Worm (Caenorhabditis elegans) whole organism, young adult: ENCODE measurements around the gene gmap-3.

Experiments used
- B0336.3 ChIP-seq: fragments of 200-800 bp; sonication (Bioruptor generic); IDR thresholded peaks from 2 replicates; pipeline ENCODE4 v1.3.6; 2022; ENCODE audit warnings: missing genetic modification characterization, missing compliant biosample characterization
- D2030.7 ChIP-seq: fragments of 200-800 bp; sonication (Bioruptor generic); IDR thresholded peaks from 2 replicates; pipeline ENCODE4 v1.3.6; 2022; ENCODE audit warnings: missing genetic modification reagents, missing genetic modification characterization, missing compliant biosample characterization
- F23B12.7 ChIP-seq: sonication (generic microtip); optimal IDR thresholded peaks from 2 replicates; lab custom pipeline; 2017; ENCODE audit warnings: missing genetic modification characterization, mild to moderate bottlenecking, missing compliant biosample characterization, antibody characterized with exemption, moderate library complexity; ENCODE audit not compliant: insufficient read depth
- F52B5.7 ChIP-seq: sonication (generic microtip); optimal IDR thresholded peaks from 2 replicates; lab custom pipeline; 2016; ENCODE audit warnings: mild to moderate bottlenecking, missing genetic modification characterization, missing compliant biosample characterization
- K11D2.4 ChIP-seq: fragments of 200-800 bp; sonication (Bioruptor generic); IDR thresholded peaks from 2 replicates; pipeline ENCODE4 v1.3.6; 2022; ENCODE audit warnings: missing genetic modification reagents, missing genetic modification characterization, missing compliant biosample characterization
- T26A5.8 ChIP-seq: sonication (generic microtip); optimal IDR thresholded peaks from 2 replicates; lab custom pipeline; 2016; ENCODE audit warnings: missing genetic modification characterization, missing compliant biosample characterization
- Y56A3A.18 ChIP-seq: fragments of 200-800 bp; sonication (Bioruptor generic); IDR thresholded peaks from 2 replicates; pipeline ENCODE4 v1.3.6; 2022; ENCODE audit warnings: missing genetic modification reagents, missing genetic modification characterization, missing compliant biosample characterization
- ama-1 ChIP-seq, 3 experiments: fragments of 150-350 bp in 1 of 3; sonication (generic microtip) in 2 of 3; optimal IDR thresholded peaks; 2 replicates each; lab custom pipeline; 2014 to 2018; ENCODE audit warnings: missing biosample characterization in 2 of 3, missing genetic modification characterization in 2 of 3, missing genetic modification reagents in 2 of 3
- atf-7 ChIP-seq: sonication (generic microtip); optimal IDR thresholded peaks from 2 replicates; lab custom pipeline; 2017; ENCODE audit warnings: mild to moderate bottlenecking, missing genetic modification characterization, missing compliant biosample characterization
- athp-1 ChIP-seq: sonication (generic microtip); optimal IDR thresholded peaks from 2 replicates; lab custom pipeline; 2017; ENCODE audit warnings: mild to moderate bottlenecking, missing genetic modification characterization, missing compliant biosample characterization
- attf-3 ChIP-seq: fragments of 200-800 bp; sonication (Bioruptor generic); conservative IDR thresholded peaks from 2 replicates; pipeline ENCODE4 v1.3.6; 2022; ENCODE audit warnings: missing genetic modification reagents, missing genetic modification characterization, missing compliant biosample characterization
- ceh-40 ChIP-seq: fragments of 200-800 bp; sonication (Bioruptor generic); IDR thresholded peaks from 2 replicates; pipeline ENCODE4 v1.3.6; 2022; ENCODE audit warnings: missing genetic modification characterization, missing compliant biosample characterization
- dox-1 ChIP-seq: fragments of 200-800 bp; sonication (Bioruptor generic); IDR thresholded peaks from 2 replicates; pipeline ENCODE4 v1.3.6; 2022; ENCODE audit warnings: missing genetic modification reagents, missing genetic modification characterization, missing compliant biosample characterization
- dpl-1 ChIP-seq: fragments of 150-350 bp; optimal IDR thresholded peaks from 2 replicates; lab custom pipeline; 2014; ENCODE audit warnings: missing biosample characterization, missing genetic modification reagents, missing genetic modification characterization
- egl-18 ChIP-seq: fragments of 200-800 bp; sonication (Bioruptor generic); IDR thresholded peaks from 2 replicates; pipeline ENCODE4 v1.3.6; 2022; ENCODE audit warnings: missing genetic modification reagents, missing genetic modification characterization, missing compliant biosample characterization
- egl-44 ChIP-seq: fragments of 200-800 bp; sonication (Bioruptor generic); IDR thresholded peaks from 2 replicates; pipeline ENCODE4 v1.3.6; 2022; ENCODE audit warnings: missing genetic modification reagents, missing genetic modification characterization, missing compliant biosample characterization
- ekl-4 ChIP-seq: fragments of 200-800 bp; sonication (Bioruptor generic); IDR thresholded peaks from 2 replicates; pipeline ENCODE4 v1.3.6; 2022; ENCODE audit warnings: missing genetic modification reagents, missing genetic modification characterization, missing compliant biosample characterization
- fkh-3 ChIP-seq: sonication (generic microtip); optimal IDR thresholded peaks from 2 replicates; lab custom pipeline; 2016; ENCODE audit warnings: mild to moderate bottlenecking, missing genetic modification characterization, missing compliant biosample characterization
- hlh-12 ChIP-seq: sonication (generic microtip); optimal IDR thresholded peaks from 2 replicates; lab custom pipeline; 2016; ENCODE audit warnings: missing genetic modification characterization, missing compliant biosample characterization
- hlh-26 ChIP-seq: fragments of 200-800 bp; sonication (Bioruptor generic); conservative IDR thresholded peaks from 2 replicates; pipeline ENCODE4 v1.3.6; 2022; ENCODE audit warnings: missing genetic modification reagents, missing genetic modification characterization, missing compliant biosample characterization
- let-526 ChIP-seq: fragments of 200-800 bp; sonication (Bioruptor generic); IDR thresholded peaks from 2 replicates; pipeline ENCODE4 v1.3.6; 2022; ENCODE audit warnings: missing genetic modification reagents, missing genetic modification characterization, missing compliant biosample characterization
- let-607 ChIP-seq, 2 experiments: fragments of 200-800 bp in 1 of 2; sonication (Bioruptor generic) in 1 of 2; sonication (generic microtip) in 1 of 2; optimal IDR thresholded peaks; 2 replicates each; lab custom pipeline; 2016 to 2018; ENCODE audit warnings: mild to moderate bottlenecking in 2 of 2, missing compliant biosample characterization in 2 of 2, missing genetic modification characterization in 2 of 2, moderate library complexity in 2 of 2, missing genotype in 1 of 2
- lin-35 ChIP-seq, 3 experiments: fragments of 150-350 bp in 2 of 3; sonication (generic microtip) in 1 of 3; optimal IDR thresholded peaks; 2 replicates each; lab custom pipeline; 2014 to 2018; ENCODE audit warnings: missing biosample characterization in 3 of 3, missing genetic modification characterization in 3 of 3, missing genetic modification reagents in 3 of 3
- lin-54 ChIP-seq: fragments of 200-800 bp; sonication (Bioruptor generic); optimal IDR thresholded peaks from 2 replicates; lab custom pipeline; 2018; ENCODE audit warnings: mild to moderate bottlenecking, missing genetic modification characterization, missing compliant biosample characterization
- lsl-1 ChIP-seq: fragments of 200-800 bp; sonication (Bioruptor generic); optimal IDR thresholded peaks from 2 replicates; lab custom pipeline; 2018; ENCODE audit warnings: mild to moderate bottlenecking, missing genetic modification characterization, moderate library complexity, missing compliant biosample characterization
- madf-3 ChIP-seq: fragments of 200-800 bp; sonication (Bioruptor generic); IDR thresholded peaks from 2 replicates; pipeline ENCODE4 v1.3.6; 2022; ENCODE audit warnings: missing genetic modification reagents, missing genetic modification characterization, missing compliant biosample characterization
- mel-28 ChIP-seq: sonication (generic microtip); optimal IDR thresholded peaks from 2 replicates; lab custom pipeline; 2016; ENCODE audit warnings: borderline replicate concordance, mild to moderate bottlenecking, missing genetic modification characterization, missing compliant biosample characterization
- nfya-2 ChIP-seq: fragments of 200-800 bp; sonication (Bioruptor generic); IDR thresholded peaks from 2 replicates; pipeline ENCODE4 v1.3.6; 2022; ENCODE audit warnings: missing genetic modification reagents, missing genetic modification characterization, missing compliant biosample characterization
- nhr-27 ChIP-seq: fragments of 200-800 bp; sonication (Bioruptor generic); optimal IDR thresholded peaks from 2 replicates; lab custom pipeline; 2018; ENCODE audit warnings: mild to moderate bottlenecking, missing genetic modification characterization, moderate library complexity, missing compliant biosample characterization
- nhr-80 ChIP-seq: sonication (generic microtip); optimal IDR thresholded peaks from 2 replicates; lab custom pipeline; 2016; ENCODE audit warnings: missing genetic modification characterization, missing compliant biosample characterization
- pbrm-1 ChIP-seq: fragments of 200-800 bp; sonication (Bioruptor generic); IDR thresholded peaks from 2 replicates; pipeline ENCODE4 v1.3.6; 2022; ENCODE audit warnings: missing genetic modification reagents, missing genetic modification characterization, missing compliant biosample characterization
- pha-4 ChIP-seq: fragments of 150-350 bp; sonication (generic microtip); optimal IDR thresholded peaks from 2 replicates; lab custom pipeline; 2014; ENCODE audit warnings: missing biosample characterization, missing genetic modification reagents, missing genetic modification characterization
- rpc-1 ChIP-seq, 2 experiments: fragments of 150-350 bp in 1 of 2; sonication (generic microtip) in 1 of 2; optimal IDR thresholded peaks; 2 replicates each; lab custom pipeline; 2014 to 2018; ENCODE audit warnings: missing biosample characterization in 1 of 2, missing genetic modification characterization in 1 of 2, missing genetic modification reagents in 1 of 2, missing genotype in 1 of 2
- sdz-38 ChIP-seq: sonication (generic microtip); optimal IDR thresholded peaks from 2 replicates; lab custom pipeline; 2016; ENCODE audit warnings: missing genotype, missing genetic modification characterization, missing compliant biosample characterization
- snpc-3.4 ChIP-seq: sonication (generic microtip); optimal IDR thresholded peaks from 2 replicates; lab custom pipeline; 2017; ENCODE audit warnings: missing genetic modification characterization, mild to moderate bottlenecking, missing compliant biosample characterization, antibody characterized with exemption, moderate library complexity, missing genotype, missing genetic modification reagents
- unc-62 ChIP-seq: fragments of 150-350 bp; optimal IDR thresholded peaks from 2 replicates; lab custom pipeline; 2014; ENCODE audit warnings: missing biosample characterization, missing genetic modification reagents, missing genetic modification characterization
- zfh-2 ChIP-seq: fragments of 200-800 bp; sonication (Bioruptor generic); conservative IDR thresholded peaks from 2 replicates; pipeline ENCODE4 v1.3.6; 2022; ENCODE audit warnings: missing genetic modification reagents, missing genetic modification characterization, missing compliant biosample characterization
- ztf-25 ChIP-seq: fragments of 200-800 bp; sonication (Bioruptor generic); IDR thresholded peaks from 2 replicates; pipeline ENCODE4 v1.3.6; 2022; ENCODE audit warnings: missing genetic modification reagents, missing genetic modification characterization, missing compliant biosample characterization
- ztf-26 ChIP-seq: sonication (generic microtip); optimal IDR thresholded peaks from 2 replicates; lab custom pipeline; 2017; ENCODE audit warnings: missing genetic modification characterization, missing compliant biosample characterization
- ztf-3 ChIP-seq: fragments of 200-800 bp; sonication (Bioruptor generic); optimal IDR thresholded peaks from 2 replicates; lab custom pipeline; 2018; ENCODE audit warnings: mild to moderate bottlenecking, missing genetic modification characterization, missing compliant biosample characterization

gmap-3 gene

ce11 chrX:12940811-12941210 lies at the start of gene gmap-3:
Gene gmap-3 (minus strand): TSS chrX:12940958.
- TF ChIP-seq Y56A3A.18 (GFP tag; lab: Robert Waterston, UW), result no peak
- no peak for TF ChIP-seq egl-44 (GFP tag; lab: Robert Waterston, UW)
- TF ChIP-seq K11D2.4 (GFP tag; lab: Robert Waterston, UW), result no peak
- TF ChIP-seq nfya-2 (GFP tag; lab: Robert Waterston, UW), result no peak
- TF ChIP-seq rpc-1 (optimal IDR thresholded peaks at IDR 0.05; lab: Kevin White, UChicago), result no peak
- no peak for TF ChIP-seq rpc-1 (tag; optimal IDR thresholded peaks at IDR 0.05; lab: Kevin White, UChicago)
- no peak for TF ChIP-seq zfh-2 (GFP tag; lab: Robert Waterston, UW)
- TF ChIP-seq lin-35 (GFP tag; optimal IDR thresholded peaks at IDR 0.05; lab: Kevin White, UChicago), result no peak
- no peak for TF ChIP-seq athp-1 (tag; lab: Kevin White, UChicago)
- no peak for TF ChIP-seq ztf-3 (GFP tag; lab: Kevin White, UChicago)
- no peak for TF ChIP-seq madf-3 (GFP tag; lab: Robert Waterston, UW)
- no peak for TF ChIP-seq D2030.7 (GFP tag; lab: Robert Waterston, UW)

- TF ChIP-seq ztf-26 (no peak), nhr-80 (tag; lab: Kevin White, UChicago) (peak; percentile 31), attf-3 (GFP tag; lab: Robert Waterston, UW) (peak; percentile 86), dox-1 (GFP tag; lab: Robert Waterston, UW) (0 out of 2 replicates have a peak, but pooled peaks have one; percentile 32), lsl-1 (GFP tag; lab: Kevin White, UChicago) (no peak)
Observed at ce11 chrX:12989205-12989604, 48.4 kb upstream of the gmap-3 start, which contains the start of gene F11C1.7. Gene F11C1.7 (plus strand): TSS chrX:12989344.

- TF ChIP-seq mel-28 (tag; lab: Kevin White, UChicago) (no peak), snpc-3.4 (tag; lab: Kevin White, UChicago) (no peak), pbrm-1 (GFP tag; lab: Robert Waterston, UW) (no peak), ceh-40 (GFP tag; lab: Robert Waterston, UW) (no peak)
- TF ChIP-seq, all 124 proteins: peak for 0
Observed at ce11 chrX:12987119-12987518, 46.4 kb upstream of the gmap-3 start, which contains the start of gene mff-1. Gene mff-1 (minus strand): TSS chrX:12987219.

DNA sequence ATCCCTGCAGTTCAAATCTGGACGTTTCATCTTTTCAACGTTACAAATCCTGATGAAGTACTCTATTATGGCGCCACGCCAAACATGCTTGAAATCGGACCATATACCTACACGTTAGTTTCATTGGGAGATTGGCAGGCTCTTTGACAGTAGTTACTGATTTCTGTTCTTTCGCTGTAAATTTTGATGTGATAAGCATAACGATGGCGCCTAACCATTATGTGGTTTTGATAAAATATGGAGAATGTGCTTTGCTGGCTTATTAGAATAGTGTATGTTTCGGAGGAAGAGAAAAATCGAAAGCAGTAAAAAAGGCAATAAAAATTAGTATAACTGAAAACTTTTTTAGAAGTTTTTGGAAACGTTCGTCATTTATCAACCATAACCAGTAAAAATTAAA lies 42.0 kb upstream of the gmap-3 start:
- TF ChIP-seq unc-62, result no peak
- TF ChIP-seq let-607 (tag; optimal IDR thresholded peaks at IDR 0.05; lab: Kevin White, UChicago), result peak in 1 of 2 experiments; percentile 37
- TF ChIP-seq nhr-80 (tag; lab: Kevin White, UChicago), result peak; percentile 76

ce11 chrX:12981393-12981792 lies 40.6 kb upstream of the gmap-3 start, which contains the start of gene scav-4:
Gene scav-4 (plus strand): TSS chrX:12981775.
- TF ChIP-seq nhr-27 (tag; lab: Kevin White, UChicago) (no peak), snpc-3.4 (tag; lab: Kevin White, UChicago) (no peak), nhr-80 (tag; lab: Kevin White, UChicago) (peak; percentile 35), egl-18 (GFP tag; lab: Robert Waterston, UW) (no peak), lin-35 (GFP tag; optimal IDR thresholded peaks at IDR 0.05; lab: Kevin White, UChicago) (no peak), lin-54 (GFP tag; lab: Kevin White, UChicago) (no peak), F52B5.7 (no peak), zfh-2 (GFP tag; lab: Robert Waterston, UW) (no peak), let-526 (no peak), sdz-38 (tag; lab: Kevin White, UChicago) (no peak), dpl-1 (no peak), ztf-26 (no peak), F23B12.7 (tag; lab: Kevin White, UChicago) (no peak), ceh-40 (GFP tag; lab: Robert Waterston, UW) (no peak), fkh-3 (tag; lab: Kevin White, UChicago) (no peak), hlh-12 (tag; lab: Kevin White, UChicago) (no peak), let-607 (tag; optimal IDR thresholded peaks at IDR 0.05; lab: Kevin White, UChicago) (peak in 1 of 2 experiments; percentile 28), dox-1 (GFP tag; lab: Robert Waterston, UW) (0 out of 2 replicates have a peak, but pooled peaks have one; percentile 30), B0336.3 (GFP tag; lab: Robert Waterston, UW) (no peak), pha-4 (tag; lab: Kevin White, UChicago) (no peak), T26A5.8 (no peak), ekl-4 (GFP tag; lab: Robert Waterston, UW) (no peak), hlh-26 (no peak), ama-1 (optimal IDR thresholded peaks at IDR 0.05; lab: Kevin White, UChicago) (no peak), ama-1 (GFP tag; optimal IDR thresholded peaks at IDR 0.05; lab: Kevin White, UChicago) (no peak), ztf-25 (GFP tag; lab: Robert Waterston, UW) (no peak), atf-7 (tag; lab: Kevin White, UChicago) (no peak)
